Fruit fly (Drosophila melanogaster): Measurements from ENCODE around the gene CG9016.
A peak's percentile ranks its signal among the peaks of the same experiment; 100 is the strongest.

The CG9016 gene

DNA sequence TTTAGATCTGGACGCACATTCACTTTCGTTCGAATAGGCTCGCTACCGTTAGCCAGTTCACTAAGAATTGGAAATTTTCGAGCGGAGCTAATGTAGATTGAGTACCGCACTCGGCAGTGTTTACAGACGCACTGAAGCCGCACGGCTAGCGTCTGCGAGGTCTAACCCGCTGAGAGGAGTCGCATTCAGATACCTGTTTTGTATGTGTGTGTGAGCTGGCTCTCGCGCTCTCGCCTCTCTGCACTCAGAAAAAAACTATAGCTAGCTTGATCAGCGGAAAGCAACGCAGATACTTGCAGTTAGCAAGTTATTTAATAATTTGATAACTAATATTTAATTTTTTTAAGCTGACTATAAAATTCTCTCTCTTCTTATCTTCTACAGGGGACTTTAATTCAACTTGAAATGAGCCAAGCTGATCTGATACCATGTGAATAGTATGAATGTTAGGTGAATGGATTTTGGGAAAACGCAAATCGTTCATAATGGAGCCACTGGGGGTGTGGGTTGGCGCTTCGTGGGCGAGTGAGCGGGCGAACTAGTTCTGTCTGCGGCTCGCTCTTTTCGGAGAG, 44.0 kb downstream of the CG9016 start, which contains the start of gene rau (continued):
- TF ChIP-seq tx (GFP tag; optimal IDR thresholded peaks at IDR 0.05) (no peak), Chrac-16 (GFP tag; optimal IDR thresholded peaks at IDR 0.05) (peak; percentile 79), vfl (GFP tag; optimal IDR thresholded peaks at IDR 0.05) (peak; percentile 23), Max (GFP tag; optimal IDR thresholded peaks at IDR 0.05) (peak; percentile 55), ftz-f1 (GFP tag; optimal IDR thresholded peaks at IDR 0.05) (no peak), dm (GFP tag; optimal IDR thresholded peaks at IDR 0.05) (peak; percentile 3), tll (GFP tag; optimal IDR thresholded peaks at IDR 0.05) (no peak), Poxn (GFP tag; IDR thresholded peaks at IDR 0.05) (no peak), h (optimal IDR thresholded peaks at IDR 0.05) (no peak), Gug (GFP tag; IDR thresholded peaks at IDR 0.05) (peak; percentile 44; the same call in 1 of the 4 replicates), Sox100B (GFP tag; optimal IDR thresholded peaks at IDR 0.05) (peak; percentile 80), CrebB (tag; optimal IDR thresholded peaks at IDR 0.05) (peak; percentile 20), TFAM (GFP tag; optimal IDR thresholded peaks at IDR 0.05) (no peak), lola (GFP tag; optimal IDR thresholded peaks at IDR 0.05) (peak in 1 of 3 experiments; percentile 68), Ravus (GFP tag; IDR thresholded peaks at IDR 0.05) (no peak), CG1832 (GFP tag; optimal IDR thresholded peaks at IDR 0.05) (no peak), nerfin-2 (GFP tag; IDR thresholded peaks at IDR 0.05; ENCODE audit: partially characterized antibody) (0 out of 2 replicates have a peak, but pooled peaks have one; percentile 19), CG2120 (GFP tag; optimal IDR thresholded peaks at IDR 0.05) (peak; percentile 74), Tbp (GFP tag; optimal IDR thresholded peaks at IDR 0.05) (no peak), ci (GFP tag; IDR thresholded peaks at IDR 0.05) (peak; percentile 77), CG9797 (GFP tag; optimal IDR thresholded peaks at IDR 0.05) (peak; percentile 15), CG10565 (GFP tag; optimal IDR thresholded peaks at IDR 0.05) (no peak), sob (GFP tag; IDR thresholded peaks at IDR 0.05) (peak; percentile 66), klu (GFP tag; IDR thresholded peaks at IDR 0.05) (peak; percentile 68; the same call in 1 of the 2 replicates), CG34422 (GFP tag; IDR thresholded peaks at IDR 0.05) (peak; percentile 68; the same call in 2 of the 3 replicates), unc-4 (GFP tag; IDR thresholded peaks at IDR 0.05; ENCODE audit: partially characterized antibody) (no peak), Myb (GFP tag; optimal IDR thresholded peaks at IDR 0.05) (no peak), Blimp-1 (GFP tag; optimal IDR thresholded peaks at IDR 0.05) (peak; percentile 94), ap (GFP tag; IDR thresholded peaks at IDR 0.05) (peak; percentile 37; the same call in 1 of the 2 replicates), MBD-R2 (GFP tag; IDR thresholded peaks at IDR 0.05) (no peak), fd3F (GFP tag; optimal IDR thresholded peaks at IDR 0.05) (peak; percentile 42), Asciz (GFP tag; optimal IDR thresholded peaks at IDR 0.05) (peak; percentile 44), MESR4 (GFP tag; optimal IDR thresholded peaks at IDR 0.05) (peak; percentile 5), org-1 (GFP tag; optimal IDR thresholded peaks at IDR 0.05) (peak; percentile 55), CG7928 (GFP tag; optimal IDR thresholded peaks at IDR 0.05) (no peak), CkIIα-i1 (GFP tag; IDR thresholded peaks at IDR 0.05) (no peak), CG10321 (GFP tag; IDR thresholded peaks at IDR 0.05) (no peak), Doc2 (GFP tag; IDR thresholded peaks at IDR 0.05) (no peak), CG11695 (GFP tag; IDR thresholded peaks at IDR 0.05) (peak; percentile 66; the same call in 2 of the 3 replicates), nmo (GFP tag; optimal IDR thresholded peaks at IDR 0.05) (peak; percentile 69), CG4424 (GFP tag; optimal IDR thresholded peaks at IDR 0.05) (peak; percentile 75), HmgZ (tag; optimal IDR thresholded peaks at IDR 0.05) (peak; percentile 77), CG15696 (tag; optimal IDR thresholded peaks at IDR 0.05) (peak; percentile 79), CG17568 (GFP tag; optimal IDR thresholded peaks at IDR 0.05) (peak; percentile 70), PHDP (tag; optimal IDR thresholded peaks at IDR 0.05) (peak; percentile 80), CG7372 (GFP tag; IDR thresholded peaks at IDR 0.05) (peak; percentile 76), Eip74EF (GFP tag; optimal IDR thresholded peaks at IDR 0.05) (peak in 1 of 2 experiments; percentile 53), phol (tag; optimal IDR thresholded peaks at IDR 0.05) (peak; percentile 77), sima (GFP tag; optimal IDR thresholded peaks at IDR 0.05) (no peak)

All from whole organism, embryonic.